Fruit fly (Drosophila melanogaster) whole organism, embryonic: ENCODE results near the gene CG3505.

Experiments used
- Ada2b ChIP-seq: fragments of 200-800 bp; sonication (Bioruptor generic); IDR thresholded peaks from 2 replicates; pipeline ENCODE4 v1.3.6; 2022; ENCODE audit warnings: missing biosample characterization, missing genetic modification characterization
- Adf1 ChIP-seq: fragments of 200-800 bp; sonication (Bioruptor generic); IDR thresholded peaks from 2 replicates; pipeline ENCODE4 v1.3.6; 2022; ENCODE audit warnings: missing biosample characterization, missing genetic modification characterization
- B-H1 ChIP-seq: fragments of 200-800 bp; sonication (Bioruptor generic); IDR thresholded peaks from 3 replicates; pipeline ENCODE4 v1.3.6; 2022; ENCODE audit warnings: missing biosample characterization, missing genetic modification characterization
- CG10321 ChIP-seq: fragments of 200-800 bp; sonication (Bioruptor generic); IDR thresholded peaks from 2 replicates; pipeline ENCODE4 v1.3.6; 2022; ENCODE audit warnings: missing biosample characterization, missing genetic modification characterization
- CG11085 ChIP-seq: fragments of 200-800 bp; sonication (Bioruptor generic); IDR thresholded peaks from 2 replicates; pipeline ENCODE4 v1.3.6; 2022; ENCODE audit warnings: missing biosample characterization, missing genetic modification characterization
- CG11247 ChIP-seq: fragments of 200-800 bp; sonication (Bioruptor generic); IDR thresholded peaks from 2 replicates; pipeline ENCODE4 v1.3.6; 2022; ENCODE audit warnings: missing biosample characterization, missing genetic modification characterization
- CG11398 ChIP-seq: fragments of 200-800 bp; sonication (Bioruptor generic); optimal IDR thresholded peaks from 2 replicates; lab custom pipeline; 2016; ENCODE audit warnings: missing biosample characterization, missing genetic modification characterization
- CG11456 ChIP-seq: fragments of 200-800 bp; sonication (Bioruptor generic); IDR thresholded peaks from 3 replicates; pipeline ENCODE4 v1.3.6; 2022; ENCODE audit warnings: missing biosample characterization, missing genetic modification characterization
- CG11696 ChIP-seq: fragments of 200-800 bp; sonication (Bioruptor generic); IDR thresholded peaks from 2 replicates; pipeline ENCODE4 v1.3.6; 2022; ENCODE audit warnings: missing biosample characterization, missing genetic modification characterization
- CG13296 ChIP-seq: fragments of 200-800 bp; sonication (Bioruptor generic); optimal IDR thresholded peaks from 3 replicates; lab custom pipeline; 2018; ENCODE audit warnings: missing biosample characterization, mild to moderate bottlenecking, missing genetic modification characterization
- CG13775 ChIP-seq: fragments of 200-800 bp; sonication (Bioruptor generic); optimal IDR thresholded peaks from 3 replicates; lab custom pipeline; 2017; ENCODE audit warnings: missing biosample characterization, mild to moderate bottlenecking, missing genetic modification characterization
- CG15514 ChIP-seq: fragments of 200-800 bp; sonication (Bioruptor generic); optimal IDR thresholded peaks from 3 replicates; lab custom pipeline; 2017; ENCODE audit warnings: missing biosample characterization, missing genetic modification characterization, mild to moderate bottlenecking, moderate library complexity, missing genetic modification reagents
- CG17359 ChIP-seq: fragments of 200-800 bp; sonication (Bioruptor generic); optimal IDR thresholded peaks from 3 replicates; lab custom pipeline; 2018; ENCODE audit warnings: missing biosample characterization, mild to moderate bottlenecking, missing genetic modification characterization, moderate library complexity
- CG18011 ChIP-seq: fragments of 200-800 bp; sonication (Bioruptor generic); optimal IDR thresholded peaks from 2 replicates; lab custom pipeline; 2017; ENCODE audit warnings: missing biosample characterization, missing genetic modification characterization, mild to moderate bottlenecking, moderate library complexity, missing genotype
- CG18476 ChIP-seq: fragments of 200-800 bp; sonication (Bioruptor generic); optimal IDR thresholded peaks from 2 replicates; lab custom pipeline; 2016; ENCODE audit warnings: missing biosample characterization, mild to moderate bottlenecking, missing genetic modification characterization
- CG18599 ChIP-seq: fragments of 200-800 bp; sonication (Bioruptor generic); optimal IDR thresholded peaks from 3 replicates; lab custom pipeline; 2017; ENCODE audit warnings: missing biosample characterization, missing genetic modification characterization, mild to moderate bottlenecking, moderate library complexity, missing genetic modification reagents
- CG2678 ChIP-seq: fragments of 200-800 bp; sonication (Bioruptor generic); optimal IDR thresholded peaks from 3 replicates; lab custom pipeline; 2019; ENCODE audit warnings: missing biosample characterization, mild to moderate bottlenecking, missing genetic modification characterization, moderate library complexity
- CG31388 ChIP-seq: fragments of 200-800 bp; sonication (Bioruptor generic); optimal IDR thresholded peaks from 2 replicates; lab custom pipeline; 2016; ENCODE audit warnings: missing biosample characterization, missing genetic modification characterization
- CG32532 ChIP-seq: fragments of 200-800 bp; sonication (Bioruptor generic); IDR thresholded peaks from 2 replicates; pipeline ENCODE4 v1.3.6; 2022; ENCODE audit warnings: missing biosample characterization, missing genetic modification characterization
- CG32767 ChIP-seq: fragments of 200-800 bp; sonication (Bioruptor generic); IDR thresholded peaks from 2 replicates; pipeline ENCODE4 v1.3.6; 2022; ENCODE audit warnings: missing biosample characterization, missing genetic modification characterization
- CG3726 ChIP-seq: fragments of 200-800 bp; sonication (Bioruptor generic); IDR thresholded peaks from 3 replicates; pipeline ENCODE4, ENCODE4 v1.3.6; 2022; ENCODE audit warnings: missing biosample characterization, missing genetic modification characterization
- CG4404 ChIP-seq: fragments of 200-800 bp; sonication (Bioruptor generic); IDR thresholded peaks from 2 replicates; pipeline ENCODE4 v1.3.6; 2022; ENCODE audit warnings: missing biosample characterization, missing genetic modification characterization
- CG6765 ChIP-seq: fragments of 200-800 bp; sonication (Bioruptor generic); optimal IDR thresholded peaks from 3 replicates; lab custom pipeline; 2017; ENCODE audit warnings: missing biosample characterization, mild to moderate bottlenecking, missing genetic modification characterization
- CG7786 ChIP-seq: fragments of 200-800 bp; sonication (Bioruptor generic); optimal IDR thresholded peaks from 2 replicates; lab custom pipeline; 2016; ENCODE audit warnings: missing biosample characterization, missing genetic modification characterization
- CG7987 ChIP-seq: fragments of 200-800 bp; sonication (Bioruptor generic); optimal IDR thresholded peaks from 2 replicates; lab custom pipeline; 2018; ENCODE audit warnings: missing biosample characterization, mild to moderate bottlenecking, missing genetic modification characterization, moderate library complexity
- CG8089 ChIP-seq: fragments of 200-800 bp; sonication (Bioruptor generic); optimal IDR thresholded peaks from 3 replicates; lab custom pipeline; 2016; ENCODE audit warnings: missing biosample characterization, missing genetic modification characterization
- Camta ChIP-seq: fragments of 200-800 bp; sonication (Bioruptor generic); optimal IDR thresholded peaks from 2 replicates; lab custom pipeline; 2016; ENCODE audit warnings: missing biosample characterization, missing genetic modification characterization
- Chrac-16 ChIP-seq: fragments of 200-800 bp; sonication (Bioruptor generic); optimal IDR thresholded peaks from 3 replicates; lab custom pipeline; 2016; ENCODE audit warnings: missing biosample characterization, missing genetic modification characterization
- CrebB ChIP-seq: fragments of 200-800 bp; sonication (Bioruptor generic); optimal IDR thresholded peaks from 3 replicates; lab custom pipeline; 2018; ENCODE audit warnings: missing biosample characterization, mild to moderate bottlenecking, missing genetic modification characterization
- E2f2 ChIP-seq: fragments of 200-800 bp; sonication (Bioruptor generic); IDR thresholded peaks from 2 replicates; pipeline ENCODE4 v1.3.6; 2022; ENCODE audit warnings: missing biosample characterization, missing genetic modification characterization
- HmgD ChIP-seq: fragments of 200-800 bp; sonication (Bioruptor generic); optimal IDR thresholded peaks from 3 replicates; lab custom pipeline; 2016; ENCODE audit warnings: missing biosample characterization, missing genetic modification characterization
- MBD-R2 ChIP-seq: fragments of 200-800 bp; sonication (Bioruptor generic); IDR thresholded peaks from 2 replicates; pipeline ENCODE4 v1.3.6; 2022; ENCODE audit warnings: missing biosample characterization, missing genetic modification characterization
- NfI ChIP-seq: fragments of 200-800 bp; sonication (Bioruptor generic); optimal IDR thresholded peaks from 3 replicates; lab custom pipeline; 2018; ENCODE audit warnings: missing biosample characterization, mild to moderate bottlenecking, missing genetic modification characterization, moderate library complexity
- Rx ChIP-seq: fragments of 200-800 bp; sonication (Bioruptor generic); IDR thresholded peaks from 2 replicates; pipeline ENCODE4 v1.3.6; 2022; ENCODE audit warnings: missing biosample characterization, missing genetic modification characterization
- aop ChIP-seq: fragments of 200-800 bp; sonication (Bioruptor generic); IDR thresholded peaks from 2 replicates; pipeline ENCODE4 v1.3.6; 2022; ENCODE audit warnings: missing biosample characterization, missing genetic modification characterization
- br ChIP-seq: fragments of >200 bp; optimal IDR thresholded peaks from 2 replicates; lab custom pipeline; 2017
- dan ChIP-seq: fragments of 200-800 bp; sonication (Bioruptor generic); IDR thresholded peaks from 2 replicates; pipeline ENCODE4 v1.3.6; 2022; ENCODE audit warnings: missing biosample characterization, missing genetic modification characterization
- dysf ChIP-seq: fragments of 200-800 bp; sonication (Bioruptor generic); IDR thresholded peaks from 3 replicates; pipeline ENCODE4 v1.3.6; 2022; ENCODE audit warnings: missing biosample characterization, missing genetic modification characterization
- gro ChIP-seq: fragments of 200-800 bp; sonication (Bioruptor generic); optimal IDR thresholded peaks from 2 replicates; lab custom pipeline; 2016; ENCODE audit warnings: missing biosample characterization, missing genetic modification characterization
- lov ChIP-seq, 2 experiments: fragments of 200-800 bp in 1 of 2; fragments of >200 bp in 1 of 2; sonication (Bioruptor generic) in 1 of 2; IDR thresholded peaks in 1 of 2; optimal IDR thresholded peaks in 1 of 2; 2 replicates in 1 of 2; 3 replicates in 1 of 2; pipeline versions ENCODE4 v1.3.6 to Lab custom; 2017 to 2022; ENCODE audit warnings: missing biosample characterization in 1 of 2, missing genetic modification characterization in 1 of 2
- luna ChIP-seq: fragments of 200-800 bp; sonication (Bioruptor generic); optimal IDR thresholded peaks from 2 replicates; lab custom pipeline; 2016; ENCODE audit warnings: missing biosample characterization, missing genetic modification characterization
- pb ChIP-seq: fragments of 200-800 bp; sonication (Bioruptor generic); optimal IDR thresholded peaks from 3 replicates; lab custom pipeline; 2016; ENCODE audit warnings: missing biosample characterization, missing genetic modification characterization
- row ChIP-seq: fragments of 200-800 bp; sonication (Bioruptor generic); IDR thresholded peaks from 3 replicates; pipeline ENCODE4 v1.3.6; 2022; ENCODE audit warnings: missing biosample characterization, missing genetic modification characterization
- scrt ChIP-seq: fragments of 200-800 bp; sonication (Bioruptor generic); optimal IDR thresholded peaks from 2 replicates; lab custom pipeline; 2018; ENCODE audit warnings: missing biosample characterization, mild to moderate bottlenecking, missing genetic modification characterization, moderate library complexity
- ttk ChIP-seq: fragments of 200-800 bp; sonication (Bioruptor generic); IDR thresholded peaks from 2 replicates; pipeline ENCODE4 v2.1.2; 2022; ENCODE audit warnings: missing biosample characterization, missing genetic modification characterization
- twi ChIP-seq: fragments of 200-800 bp; optimal IDR thresholded peaks from 2 replicates; lab custom pipeline; 2019; ENCODE audit warnings: missing biosample characterization, mild to moderate bottlenecking, missing genetic modification characterization, moderate library complexity
- wdn ChIP-seq: fragments of 200-800 bp; sonication (Bioruptor generic); IDR thresholded peaks from 2 replicates; pipeline ENCODE4 v1.3.6; 2022; ENCODE audit warnings: missing biosample characterization, missing genetic modification characterization
- z ChIP-seq: fragments of 200-800 bp; sonication (Bioruptor generic); IDR thresholded peaks from 3 replicates; pipeline ENCODE4 v1.3.6; 2022; ENCODE audit warnings: missing biosample characterization, missing genetic modification characterization
- zen2 ChIP-seq: fragments of 200-800 bp; sonication (Bioruptor generic); IDR thresholded peaks from 3 replicates; pipeline ENCODE4 v1.3.6; 2022; ENCODE audit warnings: missing biosample characterization, missing genetic modification characterization; ENCODE audit not compliant: partially characterized antibody
- zf30C ChIP-seq: fragments of 200-800 bp; sonication (Bioruptor generic); optimal IDR thresholded peaks from 3 replicates; lab custom pipeline; 2018; ENCODE audit warnings: missing biosample characterization, mild to moderate bottlenecking, missing genetic modification characterization

CG3505 gene

DNA sequence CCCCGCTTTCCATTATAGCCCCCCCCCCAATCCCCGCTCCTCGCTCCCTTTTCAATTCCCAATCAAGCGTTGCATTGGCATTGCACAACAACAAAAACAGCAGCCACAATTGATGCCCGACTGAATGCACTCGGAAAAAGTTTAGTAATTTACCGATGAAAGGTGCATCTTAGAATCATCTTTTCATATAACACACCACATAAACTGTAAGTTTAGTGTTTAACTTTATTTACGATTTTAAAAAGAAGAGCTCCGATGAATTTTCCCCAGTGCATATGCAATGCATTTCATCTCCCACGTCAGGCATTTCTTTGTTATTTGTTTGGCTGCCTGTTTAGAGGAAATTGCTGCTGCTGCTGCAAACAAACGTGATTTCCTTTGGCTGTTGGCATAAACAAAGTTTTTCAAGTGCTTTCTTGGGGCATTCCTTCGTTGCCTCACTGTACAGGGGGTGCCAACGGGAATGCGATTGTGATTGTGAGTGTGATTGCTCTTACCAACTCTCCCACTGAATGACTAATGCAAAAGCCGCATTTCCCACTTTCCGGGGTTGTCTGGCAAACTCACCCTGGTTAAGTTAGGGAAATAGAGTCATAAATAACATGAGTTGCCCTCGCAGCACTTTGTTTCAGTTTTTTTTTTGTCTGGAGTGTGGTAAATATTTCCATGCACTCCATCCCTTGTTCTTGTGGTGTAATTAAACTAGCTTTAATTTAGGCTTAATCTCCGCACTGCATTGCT, 35.2 kb downstream of the CG3505 start (continued):
- TF ChIP-seq CG6765 (GFP tag; lab: Kevin White, UChicago), result no peak
- no peak for TF ChIP-seq CG13296
- TF ChIP-seq Adf1 (GFP tag; lab: Robert Waterston, UW), result no peak
- no peak; the same call in 1 of the 2 replicates for TF ChIP-seq aop (GFP tag; lab: Robert Waterston, UW)
- peak; percentile 30 for TF ChIP-seq CG18599 (GFP tag; lab: Kevin White, UChicago)
- peak; percentile 68 for TF ChIP-seq zf30C
- TF ChIP-seq luna (GFP tag; lab: Kevin White, UChicago), result no peak
- TF ChIP-seq CG31388, result peak; percentile 37
- 0 out of 3 replicates have a peak, but pooled peaks have one; percentile 66 for TF ChIP-seq CG3726 (GFP tag; lab: Robert Waterston, UW)
- TF ChIP-seq ttk (GFP tag; lab: Robert Waterston, UW), result peak; percentile 53; the same call in 1 of the 2 replicates
- peak; percentile 43; the same call in 1 of the 2 replicates for TF ChIP-seq Ada2b (GFP tag; lab: Robert Waterston, UW)
- TF ChIP-seq dan, result no peak
- TF ChIP-seq CG11398, result no peak
- TF ChIP-seq scrt, result no peak
- no peak for TF ChIP-seq CG4404 (GFP tag; lab: Robert Waterston, UW)
- peak; percentile 58 for TF ChIP-seq CG8089 (GFP tag; lab: Kevin White, UChicago)
- peak; percentile 57; the same call in 1 of the 2 replicates for TF ChIP-seq Rx (GFP tag; lab: Robert Waterston, UW)
- TF ChIP-seq CG11456 (GFP tag; lab: Robert Waterston, UW), result no peak
- peak; percentile 5 for TF ChIP-seq CG7987
- no peak for TF ChIP-seq lov (optimal IDR thresholded peaks at IDR 0.05; lab: Kevin White, UChicago)
- TF ChIP-seq lov (GFP tag; IDR thresholded peaks at IDR 0.05; lab: Robert Waterston, UW), result peak; percentile 84; the same call in 2 of the 3 replicates
- TF ChIP-seq CG17359, result peak; percentile 71
- TF ChIP-seq pb (GFP tag; lab: Kevin White, UChicago), result peak; percentile 27
- TF ChIP-seq z (GFP tag; lab: Robert Waterston, UW), result no peak
- no peak for TF ChIP-seq MBD-R2 (GFP tag; lab: Robert Waterston, UW)
- no peak for TF ChIP-seq CG11085 (GFP tag; lab: Robert Waterston, UW)
- peak; percentile 36 for TF ChIP-seq NfI
- no peak for TF ChIP-seq br (lab: Kevin White, UChicago)
- TF ChIP-seq E2f2 (GFP tag; lab: Robert Waterston, UW), result peak; percentile 36; the same call in 1 of the 2 replicates
- TF ChIP-seq CG11696 (GFP tag; lab: Robert Waterston, UW), result no peak
- TF ChIP-seq Chrac-16, result peak; percentile 60
- no peak for TF ChIP-seq CG15514 (GFP tag; lab: Kevin White, UChicago)
- TF ChIP-seq zen2 (GFP tag; lab: Robert Waterston, UW), result no peak
- peak; percentile 29 for TF ChIP-seq CG18476 (GFP tag; lab: Kevin White, UChicago)
- TF ChIP-seq CG10321, result no peak
- no peak for TF ChIP-seq HmgD (GFP tag; lab: Kevin White, UChicago)
- TF ChIP-seq CG7786, result no peak
- TF ChIP-seq B-H1 (GFP tag; lab: Robert Waterston, UW), result peak; percentile 27; the same call in 1 of the 3 replicates
- peak; percentile 71 for TF ChIP-seq CG2678
- no peak for TF ChIP-seq CG18011 (GFP tag; lab: Kevin White, UChicago)
- TF ChIP-seq Camta (GFP tag; lab: Kevin White, UChicago), result peak; percentile 47
- peak; percentile 46; the same call in 1 of the 2 replicates for TF ChIP-seq CG32767 (GFP tag; lab: Robert Waterston, UW)
- TF ChIP-seq wdn (GFP tag; lab: Robert Waterston, UW), result no peak
- no peak for TF ChIP-seq CrebB (tag; lab: Kevin White, UChicago)
- no peak for TF ChIP-seq gro (GFP tag; lab: Kevin White, UChicago)
- peak; percentile 24; the same call in 1 of the 3 replicates for TF ChIP-seq dysf (GFP tag; lab: Robert Waterston, UW)
- peak; percentile 45 for TF ChIP-seq twi (tag; lab: Kevin White, UChicago)
- 0 out of 2 replicates have a peak, but pooled peaks have one; percentile 19 for TF ChIP-seq CG11247
- peak; percentile 71 for TF ChIP-seq row (GFP tag; lab: Robert Waterston, UW)
- TF ChIP-seq CG13775 (GFP tag; lab: Kevin White, UChicago), result peak; percentile 45
- no peak for TF ChIP-seq CG32532 (GFP tag; lab: Robert Waterston, UW)
